Worm (Caenorhabditis elegans): ENCODE results near the gene srh-222.

ce11 chrIV:4007697-4008096, 28.1 kb downstream of the srh-222 start, which contains the start of gene W02C12.2:
- TF ChIP-seq tab-1 (GFP tag; IDR thresholded peaks at IDR 0.05), result no peak
- TF ChIP-seq flt-1 (GFP tag; IDR thresholded peaks at IDR 0.05), result no peak
- peak; percentile 14; the same call in 1 of the 2 replicates for TF ChIP-seq ztf-23 (GFP tag; IDR thresholded peaks at IDR 0.05)
- no peak for TF ChIP-seq klf-2 (GFP tag; conservative IDR thresholded peaks at IDR 0.05)
- TF ChIP-seq med-1 (GFP tag; optimal IDR thresholded peaks at IDR 0.05; ENCODE audit: insufficient read depth), result no peak
